Worm (Caenorhabditis elegans): ENCODE data around the gene Y45G5AM.9.
"Not testable (repeated sequence)": the region's sequence is repeated elsewhere in the genome, so short reads cannot be mapped to it uniquely, and the experiment has no call there.

The Y45G5AM.9 gene

ce11 chrV:4219342-4219741, 24.9 kb upstream of the Y45G5AM.9 start, which contains the start of gene nlp-9:
Gene nlp-9 (plus strand): TSS chrV:4219642.
- TF ChIP-seq spr-1 (tag; optimal IDR thresholded peaks at IDR 0.05) (no peak), aha-1 (tag) (peak; percentile 13)

DNA sequence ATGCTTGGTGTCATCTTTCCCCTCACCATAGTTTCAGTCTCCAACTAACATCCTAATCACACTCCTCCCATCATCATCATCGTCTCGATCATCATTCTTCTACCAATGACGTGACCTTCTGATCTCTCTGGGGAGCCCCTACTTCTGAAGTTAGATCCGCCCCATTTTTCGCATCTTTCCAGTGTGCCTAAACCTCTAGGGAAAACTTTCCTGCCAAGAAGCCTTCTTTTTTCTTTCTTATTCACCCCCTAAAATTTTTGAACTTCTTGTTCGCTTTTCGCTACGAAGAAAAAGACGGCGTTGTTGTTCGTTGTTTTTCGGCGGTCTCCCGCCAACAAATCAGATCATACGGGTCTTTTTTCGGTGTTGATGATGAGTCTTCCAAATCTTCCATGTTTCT, 23.8 kb upstream of the Y45G5AM.9 start:
- TF ChIP-seq ceh-20 (GFP tag; IDR thresholded peaks at IDR 0.05), result 0 out of 2 replicates have a peak, but pooled peaks have one; percentile 22
- no peak for TF ChIP-seq hif-1 (tag; optimal IDR thresholded peaks at IDR 0.05)
- TF ChIP-seq aha-1 (tag), result peak; percentile 92
- no peak for TF ChIP-seq unc-62 (GFP tag; optimal IDR thresholded peaks at IDR 0.05 in 1 of 2)
- TF ChIP-seq unc-62 (tag; optimal IDR thresholded peaks at IDR 0.05), result no peak
- TF ChIP-seq vab-7 (GFP tag; IDR thresholded peaks at IDR 0.05), result peak; percentile 38; the same call in 1 of the 2 replicates
- no peak for TF ChIP-seq T20F7.1 (GFP tag; optimal IDR thresholded peaks at IDR 0.05)
- no peak for TF ChIP-seq sdz-12 (GFP tag; optimal IDR thresholded peaks at IDR 0.05)
- no peak for TF ChIP-seq arid-1 (GFP tag; conservative IDR thresholded peaks at IDR 0.05)
- TF ChIP-seq lsy-2 (tag; optimal IDR thresholded peaks at IDR 0.05), result peak in 1 of 2 experiments; percentile 7
- no peak for TF ChIP-seq hlh-11 (tag; optimal IDR thresholded peaks at IDR 0.05)
- TF ChIP-seq nhr-237 (tag; optimal IDR thresholded peaks at IDR 0.05), result no peak

DNA sequence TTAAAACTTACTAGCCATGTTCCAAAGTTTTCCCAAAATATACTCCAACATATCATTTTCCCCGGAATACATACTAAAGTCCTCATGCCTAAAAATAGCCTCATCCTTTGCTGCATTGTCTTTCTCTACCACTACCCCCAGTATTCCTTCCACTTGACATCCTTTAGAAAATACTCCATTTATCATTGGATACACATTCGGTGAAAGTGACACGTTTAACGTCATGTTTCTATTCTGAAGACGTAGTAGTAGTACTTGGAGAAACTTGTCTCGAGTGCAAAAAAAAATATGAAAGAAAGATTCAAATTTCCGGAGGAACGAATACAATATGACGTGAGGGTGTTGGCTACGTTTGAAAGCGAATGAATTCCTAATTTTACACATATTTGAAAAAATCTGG, 22.5 kb upstream of the Y45G5AM.9 start:
- TF ChIP-seq unc-62 (GFP tag; optimal IDR thresholded peaks at IDR 0.05 in 1 of 2) (peak in 1 of 2 experiments; percentile 90), unc-62 (tag; optimal IDR thresholded peaks at IDR 0.05) (no peak), ZK546.5 (tag; optimal IDR thresholded peaks at IDR 0.05) (no peak), zip-2 (tag; optimal IDR thresholded peaks at IDR 0.05) (no peak), lin-13 (GFP tag; optimal IDR thresholded peaks at IDR 0.05) (no peak), mep-1 (tag; optimal IDR thresholded peaks at IDR 0.05) (no peak), ZK337.2 (GFP tag; IDR thresholded peaks at IDR 0.05) (no peak)

DNA sequence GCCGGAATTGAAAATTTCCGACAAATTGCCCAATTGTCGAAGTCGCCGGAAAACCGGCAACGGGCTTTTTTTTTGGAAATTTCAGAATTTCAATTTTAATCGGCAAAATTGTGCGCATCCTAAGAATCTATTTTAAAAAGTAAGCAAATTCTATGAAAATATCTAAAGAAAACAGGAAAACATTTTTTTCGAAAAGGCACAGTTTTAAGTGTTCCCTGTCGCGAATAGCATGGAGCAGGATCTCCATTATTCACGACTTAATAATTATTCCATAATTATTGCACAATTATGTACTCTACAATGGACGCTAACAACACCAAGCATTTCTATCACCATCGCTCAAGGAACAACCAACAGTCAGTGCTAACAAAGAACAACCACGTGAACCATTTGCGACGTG, 21.4 kb upstream of the Y45G5AM.9 start, which contains the start of gene H43I07.4:
TSS of gene H43I07.4 (plus strand) at position 301 of the 400 bp plus-strand sequence.
- TF ChIP-seq hif-1 (tag; optimal IDR thresholded peaks at IDR 0.05); ZK337.2 (GFP tag; IDR thresholded peaks at IDR 0.05); nhr-76 (tag; optimal IDR thresholded peaks at IDR 0.05): not testable (repeated sequence)

ce11 chrV:4211521-4211920, 17.1 kb upstream of the Y45G5AM.9 start:
- TF ChIP-seq fkh-10 (GFP tag; optimal IDR thresholded peaks at IDR 0.05) (peak; percentile 91), aha-1 (tag) (peak; percentile 20), vab-7 (GFP tag; IDR thresholded peaks at IDR 0.05) (no peak), ctbp-1 (GFP tag; IDR thresholded peaks at IDR 0.05) (0 out of 2 replicates have a peak, but pooled peaks have one; percentile 25), nhr-102 (tag; optimal IDR thresholded peaks at IDR 0.05) (no peak), ZK546.5 (tag; optimal IDR thresholded peaks at IDR 0.05) (no peak), ces-1 (GFP tag; optimal IDR thresholded peaks at IDR 0.05) (peak; percentile 31)

- TF ChIP-seq lin-15B (tag; optimal IDR thresholded peaks at IDR 0.05), result no peak
- TF ChIP-seq zag-1 (tag; optimal IDR thresholded peaks at IDR 0.05), result no peak
- no peak for TF ChIP-seq lim-7 (GFP tag; IDR thresholded peaks at IDR 0.05)
- TF ChIP-seq ceh-82 (tag; optimal IDR thresholded peaks at IDR 0.05), result no peak
- TF ChIP-seq hlh-11 (tag; optimal IDR thresholded peaks at IDR 0.05), result no peak
- no peak for TF ChIP-seq dmd-8 (GFP tag; IDR thresholded peaks at IDR 0.05)
- TF ChIP-seq nhr-42 (GFP tag; IDR thresholded peaks at IDR 0.05), result no peak
- TF ChIP-seq lsy-2 (tag; optimal IDR thresholded peaks at IDR 0.05), result no peak
Observed at ce11 chrV:4204421-4204820, 10.0 kb upstream of the Y45G5AM.9 start, which contains the start of gene H43I07.1. Gene H43I07.1 (plus strand): TSS chrV:4204721.

- TF ChIP-seq pqm-1 (tag; optimal IDR thresholded peaks at IDR 0.05) (no peak), mxl-3 (GFP tag; optimal IDR thresholded peaks at IDR 0.05) (no peak), nhr-6 (tag; optimal IDR thresholded peaks at IDR 0.05) (no peak), mep-1 (tag; optimal IDR thresholded peaks at IDR 0.05) (no peak), lin-13 (GFP tag; optimal IDR thresholded peaks at IDR 0.05) (no peak), mes-2 (tag; optimal IDR thresholded peaks at IDR 0.05; ENCODE audit: poor library complexity, severe bottlenecking) (no peak), Y48G9A.11 (GFP tag; IDR thresholded peaks at IDR 0.05) (no peak)
Observed at ce11 chrV:4199185-4199584, 4.7 kb upstream of the Y45G5AM.9 start, which contains the start of gene rpac-40. Gene rpac-40 (plus strand): TSS chrV:4199485.
